Worm (Caenorhabditis elegans) whole organism, late embryonic: ENCODE measurements around the gene F59A1.15.

Source experiments
- F13H6.1 ChIP-seq: sonication (generic microtip); optimal IDR thresholded peaks from 2 replicates; lab custom pipeline; 2016; ENCODE audit warnings: missing genetic modification characterization, missing compliant biosample characterization
- eyg-1 ChIP-seq: sonication (generic microtip); optimal IDR thresholded peaks from 2 replicates; lab custom pipeline; 2016; ENCODE audit warnings: missing genotype, missing genetic modification characterization, missing compliant biosample characterization
- fkh-10 ChIP-seq: fragments of 150-350 bp; optimal IDR thresholded peaks from 2 replicates; lab custom pipeline; 2014; ENCODE audit warnings: missing biosample characterization, missing genetic modification reagents, missing genetic modification characterization
- nfya-1 ChIP-seq: sonication (generic microtip); optimal IDR thresholded peaks from 2 replicates; lab custom pipeline; 2017; ENCODE audit warnings: missing genetic modification characterization, mild to moderate bottlenecking, missing compliant biosample characterization, antibody characterized with exemption, moderate library complexity
- tbx-2 ChIP-seq: sonication (generic microtip); optimal IDR thresholded peaks from 2 replicates; lab custom pipeline; 2016; ENCODE audit warnings: missing genetic modification characterization, missing compliant biosample characterization

ce11 chrV:17664367-17664766, 19.3 kb downstream of the F59A1.15 start:
- TF ChIP-seq fkh-10 (GFP tag; lab: Kevin White, UChicago) (no peak), nfya-1 (tag; lab: Kevin White, UChicago) (no peak), tbx-2 (no peak), eyg-1 (no peak), F13H6.1 (tag; lab: Kevin White, UChicago) (no peak)
